ENCODE assay signal across 1 fruit fly cellular context in the genomic region with DNA sequence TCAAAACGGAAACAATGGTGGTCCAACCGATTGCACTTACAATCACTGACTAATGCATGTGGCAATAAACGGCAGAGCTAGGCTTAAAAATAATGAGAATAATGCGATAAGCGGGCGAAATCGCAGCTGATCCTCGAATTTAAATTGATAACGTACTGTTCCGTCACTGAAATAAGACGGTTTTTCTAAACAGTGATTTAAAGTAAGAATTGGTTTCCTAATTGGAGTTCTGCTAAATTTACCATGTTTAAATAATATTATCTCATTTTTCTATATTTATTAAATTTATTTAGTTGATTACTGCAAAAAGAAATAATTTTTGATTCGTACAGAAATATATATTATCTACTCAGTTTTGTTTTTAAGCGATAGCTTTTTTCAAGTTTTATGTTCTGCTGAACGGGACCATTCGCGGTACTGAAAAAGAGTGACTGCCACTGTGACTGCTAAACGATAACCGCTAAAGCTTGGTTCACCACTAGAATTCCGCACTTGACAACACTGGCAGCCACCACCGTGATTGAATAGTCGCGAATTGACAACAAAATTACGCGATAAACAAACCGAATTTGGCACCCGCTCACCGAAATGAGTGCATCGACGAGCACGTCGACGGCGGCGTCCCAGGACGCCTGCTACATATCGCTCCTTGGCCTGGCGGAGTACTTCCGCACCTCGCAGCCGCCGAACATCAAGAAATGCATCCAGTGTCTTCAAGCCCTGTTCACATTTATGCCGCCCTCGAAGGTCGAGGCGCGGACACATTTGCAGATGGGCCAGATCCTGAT.
TF ChIP-seq lines count a peak whose summit lies in the region.

A gene (minus strand): TSS at position 51 of the 788 bp plus-strand sequence.
A gene (plus strand): TSS at position 493 of the 788 bp plus-strand sequence.

TF ChIP-seq in whole organism, embryonic, 481 proteins besides CTCF, POLR2A, EP300 and RAD21 (continued from another document and continues in another):
- TF ChIP-seq shn (GFP tag; optimal IDR thresholded peaks at IDR 0.05; lab: Kevin White, UChicago) (peak; percentile 37), CG6689 (GFP tag; IDR thresholded peaks at IDR 0.05; lab: Robert Waterston, UW) (0 out of 2 replicates have a peak, but pooled peaks have one; percentile 34), lbe (GFP tag; optimal IDR thresholded peaks at IDR 0.05; lab: Kevin White, UChicago) (peak; percentile 57), CoRest (tag; optimal IDR thresholded peaks at IDR 0.05; lab: Kevin White, UChicago) (peak; percentile 68), GATAe (GFP tag; conservative IDR thresholded peaks at IDR 0.05; lab: Robert Waterston, UW) (no peak; the same call in 1 of the 2 replicates), Lim3 (GFP tag; IDR thresholded peaks at IDR 0.05; lab: Robert Waterston, UW) (no peak), CG6813 (GFP tag; optimal IDR thresholded peaks at IDR 0.05; lab: Kevin White, UChicago) (no peak), zen2 (GFP tag; IDR thresholded peaks at IDR 0.05; lab: Robert Waterston, UW; ENCODE audit: partially characterized antibody) (no peak; the same call in 2 of the 3 replicates), Nf-YC (tag; optimal IDR thresholded peaks at IDR 0.05; lab: Kevin White, UChicago) (peak; percentile 67), CG6854 (GFP tag; optimal IDR thresholded peaks at IDR 0.05; lab: Kevin White, UChicago) (no peak), croc (GFP tag; conservative IDR thresholded peaks at IDR 0.05; lab: Robert Waterston, UW) (peak; percentile 56; the same call in 2 of the 3 replicates), Hr78 (GFP tag; optimal IDR thresholded peaks at IDR 0.05; lab: Kevin White, UChicago) (no peak), CG10321 (GFP tag; IDR thresholded peaks at IDR 0.05; lab: Robert Waterston, UW) (no peak), lab (GFP tag; optimal IDR thresholded peaks at IDR 0.05; lab: Kevin White, UChicago) (no peak), CG2712 (tag; optimal IDR thresholded peaks at IDR 0.05; lab: Kevin White, UChicago) (peak; percentile 90), Poxn (GFP tag; IDR thresholded peaks at IDR 0.05; lab: Robert Waterston, UW) (no peak), HmgZ (tag; optimal IDR thresholded peaks at IDR 0.05; lab: Kevin White, UChicago) (peak; percentile 58), yki (optimal IDR thresholded peaks at IDR 0.05; lab: Kevin White, UChicago) (no peak), ato (GFP tag; IDR thresholded peaks at IDR 0.05; lab: Robert Waterston, UW; ENCODE audit: partially characterized antibody) (peak; percentile 23; the same call in 1 of the 2 replicates), ac (GFP tag; optimal IDR thresholded peaks at IDR 0.05; lab: Kevin White, UChicago) (no peak), Sox100B (GFP tag; optimal IDR thresholded peaks at IDR 0.05; lab: Kevin White, UChicago) (no peak), hkb (optimal IDR thresholded peaks at IDR 0.05; lab: Kevin White, UChicago) (no peak), hkb (GFP tag; IDR thresholded peaks at IDR 0.05; lab: Robert Waterston, UW) (peak; percentile 19; the same call in 1 of the 2 replicates), Dref (GFP tag; IDR thresholded peaks at IDR 0.05; lab: Robert Waterston, UW) (peak; percentile 73), Doc3 (GFP tag; IDR thresholded peaks at IDR 0.05; lab: Robert Waterston, UW; ENCODE audit: partially characterized antibody) (peak; percentile 55; the same call in 2 of the 3 replicates), Deaf1 (tag; optimal IDR thresholded peaks at IDR 0.05; lab: Kevin White, UChicago) (no peak), Chrac-16 (GFP tag; optimal IDR thresholded peaks at IDR 0.05; lab: Kevin White, UChicago) (peak; percentile 65), BEAF-32 (GFP tag; optimal IDR thresholded peaks at IDR 0.05; lab: Kevin White, UChicago) (peak; percentile 82), CG6683 (GFP tag; optimal IDR thresholded peaks at IDR 0.05; lab: Kevin White, UChicago) (peak; percentile 23), Tbp (GFP tag; optimal IDR thresholded peaks at IDR 0.05; lab: Kevin White, UChicago) (no peak), Jarid2 (GFP tag; optimal IDR thresholded peaks at IDR 0.05; lab: Kevin White, UChicago) (no peak), CHES-1-like (GFP tag; optimal IDR thresholded peaks at IDR 0.05; lab: Kevin White, UChicago) (peak; percentile 78), fu2 (GFP tag; optimal IDR thresholded peaks at IDR 0.05; lab: Kevin White, UChicago) (peak; percentile 52), crol (GFP tag; IDR thresholded peaks at IDR 0.05; lab: Robert Waterston, UW) (no peak), Dip2 (GFP tag; IDR thresholded peaks at IDR 0.05; lab: Robert Waterston, UW) (no peak), Hr39 (optimal IDR thresholded peaks at IDR 0.05; lab: Kevin White, UChicago) (no peak), ham (GFP tag; IDR thresholded peaks at IDR 0.05; lab: Robert Waterston, UW) (no peak), CG1603 (tag; optimal IDR thresholded peaks at IDR 0.05; lab: Kevin White, UChicago) (peak; percentile 71), salm (tag; optimal IDR thresholded peaks at IDR 0.05; lab: Kevin White, UChicago) (no peak), trh (GFP tag; optimal IDR thresholded peaks at IDR 0.05; lab: Kevin White, UChicago) (no peak), jumu (GFP tag; optimal IDR thresholded peaks at IDR 0.05; lab: Kevin White, UChicago) (peak; percentile 76), ab (GFP tag; optimal IDR thresholded peaks at IDR 0.05; lab: Kevin White, UChicago) (no peak), CG3726 (GFP tag; IDR thresholded peaks at IDR 0.05; lab: Robert Waterston, UW) (peak; percentile 52; the same call in 1 of the 3 replicates), CG17829 (tag; optimal IDR thresholded peaks at IDR 0.05; lab: Kevin White, UChicago) (peak; percentile 77), Xbp1 (GFP tag; optimal IDR thresholded peaks at IDR 0.05; lab: Kevin White, UChicago) (peak; percentile 75), Ada2b (GFP tag; IDR thresholded peaks at IDR 0.05; lab: Robert Waterston, UW) (0 out of 2 replicates have a peak, but pooled peaks have one; percentile 24), CG12219 (GFP tag; optimal IDR thresholded peaks at IDR 0.05; lab: Kevin White, UChicago) (no peak), unc-4 (GFP tag; IDR thresholded peaks at IDR 0.05; lab: Robert Waterston, UW; ENCODE audit: partially characterized antibody) (peak; percentile 72), Scr (GFP tag; IDR thresholded peaks at IDR 0.05; lab: Robert Waterston, UW; ENCODE audit: partially characterized antibody) (peak; percentile 77), dmrt99B (tag; optimal IDR thresholded peaks at IDR 0.05; lab: Kevin White, UChicago) (no peak), CG12391 (tag; optimal IDR thresholded peaks at IDR 0.05; lab: Kevin White, UChicago) (peak; percentile 75), CG6254 (GFP tag; optimal IDR thresholded peaks at IDR 0.05; lab: Kevin White, UChicago) (no peak), CG34376 (GFP tag; optimal IDR thresholded peaks at IDR 0.05; lab: Kevin White, UChicago) (peak; percentile 70), nerfin-1 (tag; optimal IDR thresholded peaks at IDR 0.05; lab: Kevin White, UChicago) (no peak), CG8765 (GFP tag; IDR thresholded peaks at IDR 0.05; lab: Robert Waterston, UW) (peak; percentile 61; the same call in 1 of the 2 replicates), Abd-B (GFP tag; optimal IDR thresholded peaks at IDR 0.05; lab: Kevin White, UChicago) (peak; percentile 63), ara (GFP tag; IDR thresholded peaks at IDR 0.05; lab: Robert Waterston, UW) (peak; percentile 43; the same call in 1 of the 2 replicates), hb (GFP tag; IDR thresholded peaks at IDR 0.05; lab: Robert Waterston, UW; ENCODE audit: partially characterized antibody) (no peak), CG14441 (GFP tag; IDR thresholded peaks at IDR 0.05; lab: Robert Waterston, UW) (peak; percentile 70), tap (tag; optimal IDR thresholded peaks at IDR 0.05; lab: Kevin White, UChicago) (no peak), CG13624 (GFP tag; optimal IDR thresholded peaks at IDR 0.05; lab: Kevin White, UChicago) (peak; percentile 30), CG5180 (GFP tag; optimal IDR thresholded peaks at IDR 0.05; lab: Kevin White, UChicago) (no peak), z (GFP tag; IDR thresholded peaks at IDR 0.05; lab: Robert Waterston, UW) (no peak), her (GFP tag; optimal IDR thresholded peaks at IDR 0.05; lab: Kevin White, UChicago) (peak; percentile 52), CG14860 (GFP tag; IDR thresholded peaks at IDR 0.05; lab: Robert Waterston, UW; ENCODE audit: partially characterized antibody) (peak; percentile 46; the same call in 2 of the 3 replicates), mld (GFP tag; IDR thresholded peaks at IDR 0.05; lab: Robert Waterston, UW; ENCODE audit: partially characterized antibody) (peak; percentile 11; the same call in 1 of the 3 replicates), HmgD (GFP tag; optimal IDR thresholded peaks at IDR 0.05; lab: Kevin White, UChicago) (peak; percentile 64), ATbp (GFP tag; optimal IDR thresholded peaks at IDR 0.05; lab: Kevin White, UChicago) (no peak), HLH3B (GFP tag; IDR thresholded peaks at IDR 0.05; lab: Robert Waterston, UW) (peak; percentile 53; the same call in 1 of the 2 replicates), Myb (GFP tag; optimal IDR thresholded peaks at IDR 0.05; lab: Kevin White, UChicago) (peak; percentile 55), ci (GFP tag; IDR thresholded peaks at IDR 0.05; lab: Robert Waterston, UW) (peak; percentile 73), Ets97D (GFP tag; optimal IDR thresholded peaks at IDR 0.05; lab: Kevin White, UChicago) (peak; percentile 39), CG1832 (GFP tag; optimal IDR thresholded peaks at IDR 0.05; lab: Kevin White, UChicago) (no peak), tgo (GFP tag; IDR thresholded peaks at IDR 0.05; lab: Robert Waterston, UW) (peak; percentile 59), ranshi (GFP tag; IDR thresholded peaks at IDR 0.05; lab: Robert Waterston, UW) (peak; percentile 66), CG3847 (GFP tag; IDR thresholded peaks at IDR 0.05; lab: Robert Waterston, UW) (peak; percentile 91), CG10654 (GFP tag; optimal IDR thresholded peaks at IDR 0.05; lab: Kevin White, UChicago) (peak; percentile 34), nmo (GFP tag; optimal IDR thresholded peaks at IDR 0.05; lab: Kevin White, UChicago) (peak; percentile 62), gro (GFP tag; optimal IDR thresholded peaks at IDR 0.05; lab: Kevin White, UChicago) (peak; percentile 78), CG11695 (GFP tag; IDR thresholded peaks at IDR 0.05; lab: Robert Waterston, UW) (no peak; the same call in 2 of the 3 replicates), CG8281 (tag; optimal IDR thresholded peaks at IDR 0.05; lab: Kevin White, UChicago) (no peak), CG1233 (GFP tag; optimal IDR thresholded peaks at IDR 0.05; lab: Kevin White, UChicago) (peak; percentile 43), cato (GFP tag; optimal IDR thresholded peaks at IDR 0.05; lab: Kevin White, UChicago; ENCODE audit: borderline replicate concordance) (peak; percentile 24), Dll (GFP tag; IDR thresholded peaks at IDR 0.05; lab: Robert Waterston, UW; ENCODE audit: partially characterized antibody) (peak; percentile 75; the same call in 3 of the 4 replicates), Elba2 (GFP tag; optimal IDR thresholded peaks at IDR 0.05; lab: Kevin White, UChicago) (peak; percentile 47), CG9215 (GFP tag; IDR thresholded peaks at IDR 0.05; lab: Robert Waterston, UW) (peak; percentile 76), CG7745 (tag; optimal IDR thresholded peaks at IDR 0.05; lab: Kevin White, UChicago) (no peak), B-H2 (GFP tag; optimal IDR thresholded peaks at IDR 0.05; lab: Kevin White, UChicago) (peak; percentile 87), Hey (tag; optimal IDR thresholded peaks at IDR 0.05; lab: Kevin White, UChicago) (no peak), Hmx (GFP tag; optimal IDR thresholded peaks at IDR 0.05; lab: Kevin White, UChicago) (no peak), bab2 (GFP tag; optimal IDR thresholded peaks at IDR 0.05; lab: Kevin White, UChicago) (peak; percentile 61), ken (GFP tag; IDR thresholded peaks at IDR 0.05; lab: Robert Waterston, UW) (peak; percentile 82), rib (GFP tag; IDR thresholded peaks at IDR 0.05; lab: Robert Waterston, UW) (peak; percentile 87), CG3281 (GFP tag; optimal IDR thresholded peaks at IDR 0.05; lab: Kevin White, UChicago) (peak; percentile 56), CG32532 (GFP tag; IDR thresholded peaks at IDR 0.05; lab: Robert Waterston, UW) (peak; percentile 85), CG10565 (GFP tag; optimal IDR thresholded peaks at IDR 0.05; lab: Kevin White, UChicago) (no peak), NK7.1 (GFP tag; optimal IDR thresholded peaks at IDR 0.05; lab: Kevin White, UChicago) (no peak), HLH4C (GFP tag; IDR thresholded peaks at IDR 0.05; lab: Robert Waterston, UW; ENCODE audit: partially characterized antibody) (peak; percentile 64), TFAM (GFP tag; optimal IDR thresholded peaks at IDR 0.05; lab: Kevin White, UChicago) (no peak), sna (GFP tag; IDR thresholded peaks at IDR 0.05; lab: Robert Waterston, UW; ENCODE audit: partially characterized antibody) (peak; percentile 56; the same call in 1 of the 2 replicates), lmd (GFP tag; IDR thresholded peaks at IDR 0.05; lab: Robert Waterston, UW) (peak; percentile 83), sens-2 (GFP tag; IDR thresholded peaks at IDR 0.05; lab: Robert Waterston, UW) (peak; percentile 40; the same call in 1 of the 2 replicates), grn (GFP tag; optimal IDR thresholded peaks at IDR 0.05; lab: Kevin White, UChicago) (no peak), D (optimal IDR thresholded peaks at IDR 0.05; lab: Kevin White, UChicago) (no peak), D (GFP tag; optimal IDR thresholded peaks at IDR 0.05; lab: Kevin White, UChicago) (peak; percentile 14), CG13775 (GFP tag; optimal IDR thresholded peaks at IDR 0.05; lab: Kevin White, UChicago) (peak; percentile 18), D19B (GFP tag; optimal IDR thresholded peaks at IDR 0.05; lab: Kevin White, UChicago) (no peak), CG7372 (GFP tag; IDR thresholded peaks at IDR 0.05; lab: Robert Waterston, UW) (peak; percentile 71; the same call in 1 of the 2 replicates), D19A (tag; optimal IDR thresholded peaks at IDR 0.05; lab: Kevin White, UChicago) (no peak), Awh (GFP tag; IDR thresholded peaks at IDR 0.05; lab: Robert Waterston, UW) (peak; percentile 24; the same call in 1 of the 2 replicates), HHEX (GFP tag; optimal IDR thresholded peaks at IDR 0.05; lab: Kevin White, UChicago) (peak; percentile 42), esg (GFP tag; conservative IDR thresholded peaks at IDR 0.05; lab: Robert Waterston, UW) (0 out of 2 replicates have a peak, but pooled peaks have one; percentile 16), dpn (GFP tag; optimal IDR thresholded peaks at IDR 0.05; lab: Kevin White, UChicago) (peak; percentile 70 to 76), pros (GFP tag; optimal IDR thresholded peaks at IDR 0.05; lab: Kevin White, UChicago) (no peak), CG11560 (tag; IDR thresholded peaks at IDR 0.05; lab: Robert Waterston, UW) (0 out of 3 replicates have a peak, but pooled peaks have one; percentile 47), Ptx1 (GFP tag; IDR thresholded peaks at IDR 0.05; lab: Robert Waterston, UW) (peak; percentile 82), hth (optimal IDR thresholded peaks at IDR 0.05; lab: Kevin White, UChicago) (no peak)
